Fruit fly (Drosophila melanogaster): ENCODE results near the gene CG5577.

CG5577 gene

dm6 chr3L:17802107-17802506 lies 39.1 kb downstream of the CG5577 start, which contains the start of gene NUCB1 (continued):
- TF ChIP-seq CG7368 (GFP tag; optimal IDR thresholded peaks at IDR 0.05) = peak; percentile 23

dm6 chr3L:17797494-17797893 lies 43.7 kb downstream of the CG5577 start, which contains the start of gene CG42816:
TSS of gene CG42816 (minus strand) at chr3L:17797594.
- TF ChIP-seq esn (GFP tag; optimal IDR thresholded peaks at IDR 0.05) (no peak), ss (GFP tag; optimal IDR thresholded peaks at IDR 0.05) (no peak), salr (GFP tag; optimal IDR thresholded peaks at IDR 0.05) (no peak), Sox15 (GFP tag; optimal IDR thresholded peaks at IDR 0.05) (no peak), CG1621 (tag; optimal IDR thresholded peaks at IDR 0.05) (no peak), fkh (GFP tag; optimal IDR thresholded peaks at IDR 0.05) (no peak), Sox14 (GFP tag; optimal IDR thresholded peaks at IDR 0.05) (no peak), Hr4 (GFP tag; optimal IDR thresholded peaks at IDR 0.05) (no peak), vri (GFP tag; optimal IDR thresholded peaks at IDR 0.05) (no peak), fd85E (GFP tag; optimal IDR thresholded peaks at IDR 0.05) (no peak), CG15336 (GFP tag; IDR thresholded peaks at IDR 0.05) (no peak), topi (GFP tag; optimal IDR thresholded peaks at IDR 0.05) (no peak), CG10631 (GFP tag; optimal IDR thresholded peaks at IDR 0.05) (no peak), CG7368 (GFP tag; optimal IDR thresholded peaks at IDR 0.05) (no peak), CG11902 (GFP tag; optimal IDR thresholded peaks at IDR 0.05) (no peak)

- TF ChIP-seq lz (GFP tag; optimal IDR thresholded peaks at IDR 0.05) = no peak
- peak; percentile 72 for TF ChIP-seq fkh (GFP tag; optimal IDR thresholded peaks at IDR 0.05)
- TF ChIP-seq CG16779 (tag; optimal IDR thresholded peaks at IDR 0.05) = no peak
- no peak for TF ChIP-seq Eip78C (GFP tag)
- TF ChIP-seq cyc (GFP tag; optimal IDR thresholded peaks at IDR 0.05) = no peak
- TF ChIP-seq Ets21C (GFP tag; optimal IDR thresholded peaks at IDR 0.05) = no peak
- TF ChIP-seq Eip75B (GFP tag; optimal IDR thresholded peaks at IDR 0.05) = no peak
Measured at dm6 chr3L:17791495-17791894, 49.7 kb downstream of the CG5577 start.

- TF ChIP-seq Eip78C (GFP tag) = no peak
- no peak for TF ChIP-seq Ets21C (GFP tag; optimal IDR thresholded peaks at IDR 0.05)
- no peak for TF ChIP-seq CG1621 (tag; optimal IDR thresholded peaks at IDR 0.05)
- no peak for TF ChIP-seq acj6 (GFP tag; optimal IDR thresholded peaks at IDR 0.05)
- TF ChIP-seq esn (GFP tag; optimal IDR thresholded peaks at IDR 0.05) = no peak
- no peak for TF ChIP-seq Met (GFP tag; optimal IDR thresholded peaks at IDR 0.05)
- no peak for TF ChIP-seq Gug (GFP tag; IDR thresholded peaks at IDR 0.05)
- TF ChIP-seq Sox14 (GFP tag; optimal IDR thresholded peaks at IDR 0.05) = no peak
- TF ChIP-seq fd59A (GFP tag; optimal IDR thresholded peaks at IDR 0.05) = no peak
- TF ChIP-seq Hr4 (GFP tag; optimal IDR thresholded peaks at IDR 0.05) = no peak
- no peak for TF ChIP-seq CG7368 (GFP tag; optimal IDR thresholded peaks at IDR 0.05)
- no peak for TF ChIP-seq CG6792 (GFP tag; optimal IDR thresholded peaks at IDR 0.05)
- no peak for TF ChIP-seq Hr38 (GFP tag; optimal IDR thresholded peaks at IDR 0.05)
- TF ChIP-seq Eip75B (GFP tag; optimal IDR thresholded peaks at IDR 0.05) = no peak
- no peak for TF ChIP-seq CG6276 (GFP tag; optimal IDR thresholded peaks at IDR 0.05)
Measured at dm6 chr3L:17791467-17791494, 49.9 kb downstream of the CG5577 start, which contains the start of gene CG42815. TSS of gene CG42815 (minus strand) at chr3L:17791486.

- TF ChIP-seq Eip78C (GFP tag) (no peak), CG6792 (GFP tag; optimal IDR thresholded peaks at IDR 0.05) (no peak), CG3032 (tag; optimal IDR thresholded peaks at IDR 0.05) (no peak), Ets21C (GFP tag; optimal IDR thresholded peaks at IDR 0.05) (no peak), CG6808 (GFP tag; optimal IDR thresholded peaks at IDR 0.05) (no peak), svp (GFP tag) (no peak), eg (GFP tag; IDR thresholded peaks at IDR 0.05) (no peak)
Measured at dm6 chr3L:17791067-17791466, 50.2 kb downstream of the CG5577 start.

All from whole organism, prepupa.